Worm (Caenorhabditis elegans) whole organism, L2 larva: Measurements from ENCODE around the gene F54C4.4.

Experiments
- C34F6.9 ChIP-seq: fragments of 150-350 bp; optimal IDR thresholded peaks from 2 replicates; lab custom pipeline; 2014; ENCODE audit warnings: missing biosample characterization, missing genetic modification characterization
- R02D3.7 ChIP-seq: fragments of 150-350 bp; optimal IDR thresholded peaks from 2 replicates; lab custom pipeline; 2014; ENCODE audit warnings: missing biosample characterization, missing genetic modification characterization
- crh-2 ChIP-seq: sonication (generic microtip); optimal IDR thresholded peaks from 2 replicates; lab custom pipeline; 2017; ENCODE audit warnings: missing biosample characterization, missing genetic modification characterization
- dmd-4 ChIP-seq: sonication (generic microtip); optimal IDR thresholded peaks from 2 replicates; lab custom pipeline; 2017; ENCODE audit warnings: missing biosample characterization, missing genetic modification characterization
- mdl-1 ChIP-seq, 2 experiments: fragments of 150-350 bp in 1 of 2; sonication (generic microtip) in 1 of 2; optimal IDR thresholded peaks; 2 replicates each; lab custom pipeline; 2017; ENCODE audit warnings: missing biosample characterization in 2 of 2, missing genetic modification characterization in 2 of 2
- nhr-10 ChIP-seq: sonication (generic microtip); optimal IDR thresholded peaks from 2 replicates; lab custom pipeline; 2017; ENCODE audit warnings: missing biosample characterization, missing genetic modification characterization
- nhr-11 ChIP-seq: fragments of 150-350 bp; optimal IDR thresholded peaks from 2 replicates; lab custom pipeline; 2014; ENCODE audit warnings: missing biosample characterization, missing genetic modification characterization
- nhr-129 ChIP-seq: fragments of 150-350 bp; optimal IDR thresholded peaks from 2 replicates; lab custom pipeline; 2014; ENCODE audit warnings: missing biosample characterization, missing genetic modification characterization
- nhr-237 ChIP-seq: fragments of 150-350 bp; optimal IDR thresholded peaks from 2 replicates; lab custom pipeline; 2014; ENCODE audit warnings: missing biosample characterization, missing genetic modification characterization
- nhr-25 ChIP-seq: fragments of 150-350 bp; sonication (generic microtip); optimal IDR thresholded peaks from 3 replicates; lab custom pipeline; 2014; ENCODE audit warnings: missing biosample characterization, missing genetic modification characterization
- sma-3 ChIP-seq: sonication (generic microtip); optimal IDR thresholded peaks from 2 replicates; lab custom pipeline; 2016; ENCODE audit warnings: missing genetic modification reagents, missing genetic modification characterization, missing compliant biosample characterization
- unc-62 ChIP-seq: fragments of 150-350 bp; optimal IDR thresholded peaks from 2 replicates; lab custom pipeline; 2014; ENCODE audit warnings: missing biosample characterization, missing genetic modification reagents, missing genetic modification characterization
- ztf-11 ChIP-seq: sonication (generic microtip); optimal IDR thresholded peaks from 2 replicates; lab custom pipeline; 2017; ENCODE audit warnings: missing biosample characterization, missing genetic modification characterization

ce11 chrIII:132118-132517, 44.9 kb upstream of the F54C4.4 start, which contains the start of gene pals-22:
- TF ChIP-seq sma-3 (GFP tag; lab: Kevin White, UChicago) = no peak
- TF ChIP-seq crh-2 (tag; lab: Kevin White, UChicago) = no peak
- TF ChIP-seq dmd-4 (tag; lab: Kevin White, UChicago) = no peak
- no peak for TF ChIP-seq ztf-11 (tag; lab: Kevin White, UChicago)
- TF ChIP-seq unc-62 = no peak
- no peak for TF ChIP-seq nhr-25 (tag; lab: Kevin White, UChicago)
- no peak for TF ChIP-seq mdl-1 (tag; optimal IDR thresholded peaks at IDR 0.05; lab: Kevin White, UChicago)
- TF ChIP-seq nhr-11 (tag; lab: Kevin White, UChicago) = no peak
- no peak for TF ChIP-seq nhr-237 (tag; lab: Kevin White, UChicago)
- TF ChIP-seq nhr-129 (tag; lab: Kevin White, UChicago) = no peak
- no peak for TF ChIP-seq nhr-10 (tag; lab: Kevin White, UChicago)
- no peak for TF ChIP-seq R02D3.7 (tag; lab: Kevin White, UChicago)
- TF ChIP-seq C34F6.9 (tag; lab: Kevin White, UChicago) = no peak
